Worm (Caenorhabditis elegans): ENCODE measurements around the gene twk-22.
"Not testable (repeated sequence)": the region's sequence is repeated elsewhere in the genome, so short reads cannot be mapped to it uniquely, and the experiment has no call there.

DNA sequence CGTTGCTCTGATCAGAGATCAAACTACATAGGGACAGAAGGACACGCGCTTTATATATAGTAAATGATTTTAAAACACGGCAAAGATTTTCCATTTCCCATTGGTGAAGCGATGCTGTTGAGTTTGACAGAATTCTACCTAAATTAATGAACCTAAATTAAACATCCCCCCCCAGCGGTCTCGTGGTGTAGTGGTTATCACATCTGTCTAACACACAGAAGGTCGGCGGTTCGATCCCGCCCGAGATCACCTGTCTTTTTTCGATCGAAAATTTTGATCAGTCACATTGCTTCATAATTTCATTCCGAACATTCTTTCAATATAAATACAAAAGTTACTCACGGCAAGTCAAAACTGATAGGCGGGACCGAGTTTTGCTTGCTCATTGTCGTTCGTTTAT lies 7.0 kb upstream of the twk-22 start:
- TF ChIP-seq flt-1 (GFP tag; IDR thresholded peaks at IDR 0.05) (peak; percentile 38; the same call in 1 of the 2 replicates), T22C8.4 (GFP tag; IDR thresholded peaks at IDR 0.05) (0 out of 2 replicates have a peak, but pooled peaks have one; percentile 30)
- not testable (repeated sequence) for TF ChIP-seq ztf-29 (GFP tag; IDR thresholded peaks at IDR 0.05); ref-1 (GFP tag; conservative IDR thresholded peaks at IDR 0.05); klf-2 (GFP tag; conservative IDR thresholded peaks at IDR 0.05); cog-1 (tag; optimal IDR thresholded peaks at IDR 0.05); med-1 (GFP tag; optimal IDR thresholded peaks at IDR 0.05; ENCODE audit: insufficient read depth); ztf-23 (GFP tag; IDR thresholded peaks at IDR 0.05); tab-1 (GFP tag; IDR thresholded peaks at IDR 0.05)

All from whole organism, midembryonic.